Worm (Caenorhabditis elegans) whole organism, midembryonic: ENCODE results near the gene sahd-1.

Experiments
- T22C8.4 ChIP-seq: fragments of 200-800 bp; sonication (Bioruptor generic); IDR thresholded peaks from 2 replicates; pipeline ENCODE4 v1.3.6; 2022; ENCODE audit warnings: missing genetic modification characterization, missing compliant biosample characterization
- cog-1 ChIP-seq: sonication (generic microtip); optimal IDR thresholded peaks from 2 replicates; lab custom pipeline; 2016; ENCODE audit warnings: missing genetic modification characterization, missing compliant biosample characterization
- flt-1 ChIP-seq: fragments of 200-800 bp; sonication (Bioruptor generic); IDR thresholded peaks from 2 replicates; pipeline ENCODE4 v1.3.6; 2022; ENCODE audit warnings: missing genetic modification characterization, missing compliant biosample characterization
- klf-2 ChIP-seq: fragments of 200-800 bp; sonication (Bioruptor generic); conservative IDR thresholded peaks from 2 replicates; pipeline ENCODE4 v1.3.6; 2022; ENCODE audit warnings: missing genetic modification reagents, missing genetic modification characterization, missing compliant biosample characterization
- med-1 ChIP-seq: sonication (generic microtip); optimal IDR thresholded peaks from 2 replicates; lab custom pipeline; 2017; ENCODE audit warnings: missing genetic modification characterization, mild to moderate bottlenecking, missing compliant biosample characterization, antibody characterized with exemption, missing genetic modification reagents; ENCODE audit not compliant: insufficient read depth
- ref-1 ChIP-seq: fragments of 200-800 bp; sonication (Bioruptor generic); conservative IDR thresholded peaks from 2 replicates; pipeline ENCODE4 v1.3.6; 2022; ENCODE audit warnings: missing genetic modification reagents, missing genetic modification characterization, missing compliant biosample characterization
- tab-1 ChIP-seq: fragments of 200-800 bp; sonication (Bioruptor generic); IDR thresholded peaks from 2 replicates; pipeline ENCODE4 v1.3.6; 2022; ENCODE audit warnings: missing genetic modification characterization, missing compliant biosample characterization
- ztf-23 ChIP-seq: fragments of 200-800 bp; sonication (Bioruptor generic); IDR thresholded peaks from 2 replicates; pipeline ENCODE4 v1.3.6; 2022; ENCODE audit warnings: missing genetic modification reagents, missing genetic modification characterization, missing compliant biosample characterization
- ztf-29 ChIP-seq: fragments of 200-800 bp; sonication (Bioruptor generic); IDR thresholded peaks from 2 replicates; pipeline ENCODE4 v1.3.6; 2022; ENCODE audit warnings: missing genetic modification reagents, missing genetic modification characterization, missing compliant biosample characterization

DNA sequence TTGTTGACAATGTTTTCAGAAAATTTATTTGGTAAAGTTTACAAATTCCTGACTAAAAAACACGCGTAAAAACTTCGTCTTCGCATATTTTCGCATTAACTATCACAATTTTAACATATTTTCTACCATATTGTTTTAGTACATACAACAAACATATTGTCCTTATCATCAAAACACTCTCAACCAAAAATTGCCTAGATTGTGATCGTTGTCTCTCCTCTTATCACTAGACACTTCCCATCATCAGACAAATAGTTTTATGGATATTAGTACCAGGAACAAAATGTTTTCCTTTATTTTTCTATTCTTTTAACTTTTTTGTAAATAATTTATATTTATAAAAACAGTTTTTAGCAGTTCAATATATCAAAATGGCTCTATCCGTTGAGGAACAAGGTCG is 46.6 kb upstream of the sahd-1 start, which contains the start of gene C17C3.3:
- TF ChIP-seq ref-1 (GFP tag; lab: Robert Waterston, UW) (no peak), flt-1 (GFP tag; lab: Robert Waterston, UW) (no peak), med-1 (GFP tag; lab: Kevin White, UChicago) (no peak), klf-2 (no peak), tab-1 (GFP tag; lab: Robert Waterston, UW) (no peak), T22C8.4 (GFP tag; lab: Robert Waterston, UW) (no peak), ztf-23 (no peak), cog-1 (tag; lab: Kevin White, UChicago) (no peak), ztf-29 (GFP tag; lab: Robert Waterston, UW) (no peak)
